Fruit fly (Drosophila melanogaster): Measurements from ENCODE around the gene aub.

aub gene

DNA sequence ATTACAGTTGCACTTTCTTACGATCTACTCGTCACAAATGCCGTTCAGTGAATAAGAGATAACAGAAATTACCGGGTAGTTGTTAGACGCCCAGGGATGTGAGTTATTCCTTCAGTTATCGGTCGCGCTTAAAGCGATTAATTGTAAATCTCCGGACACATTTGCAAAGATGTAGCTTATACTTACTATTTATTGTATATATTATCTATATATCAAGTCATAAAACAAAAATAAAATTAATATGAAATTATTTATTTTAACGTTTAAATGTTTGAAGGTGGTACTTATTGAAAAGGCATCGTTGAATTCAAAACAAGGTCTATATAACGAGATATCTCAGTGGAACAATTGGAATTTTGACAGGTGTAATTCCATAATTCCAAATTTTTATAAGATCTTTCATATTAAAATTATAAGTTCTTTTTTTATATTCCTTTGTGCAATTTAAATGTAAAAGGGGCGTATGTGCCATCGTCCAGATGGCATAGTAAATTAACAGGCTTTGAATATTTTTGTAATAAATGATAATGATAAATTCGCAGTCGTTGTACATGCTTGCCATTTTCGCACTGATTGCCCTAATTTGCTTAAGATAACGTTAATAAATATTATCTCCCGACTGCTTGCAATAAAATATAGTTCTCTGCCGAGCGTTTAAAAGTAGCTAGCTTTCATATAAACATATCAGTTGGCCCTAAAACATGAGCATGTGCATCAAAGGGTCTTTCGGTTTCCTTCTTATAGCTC, at the start of gene aub, which contains the start of gene lectin-33A:
Gene aub, minus strand, starts transcription at position 101 of the 747 bp plus-strand sequence.
Gene lectin-33A, plus strand, starts transcription at position 697 of the 747 bp plus-strand sequence.
- peak; percentile 59 for TF ChIP-seq CG30020 (tag; optimal IDR thresholded peaks at IDR 0.05)
- no peak for TF ChIP-seq Taf1 (GFP tag; IDR thresholded peaks at IDR 0.05)

DNA sequence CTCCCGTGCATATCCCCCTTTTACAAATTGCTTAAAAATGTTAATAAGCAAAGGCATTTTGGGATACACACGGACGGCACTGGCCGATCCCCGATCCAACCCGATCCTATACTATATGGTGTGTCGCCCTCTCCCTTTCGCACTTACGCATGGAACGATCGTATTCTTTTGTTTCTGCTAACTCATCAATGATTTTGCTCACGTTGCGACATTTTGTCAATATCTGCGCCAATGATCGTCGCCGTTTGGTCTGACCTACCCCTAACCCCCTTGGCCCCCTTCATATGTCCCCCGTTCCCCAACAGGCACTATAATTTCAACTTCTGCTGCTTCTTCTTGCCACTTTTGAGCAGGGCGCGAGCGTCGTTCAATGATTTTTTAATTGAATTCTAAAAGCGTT, 48.4 kb upstream of the aub start:
- TF ChIP-seq tin (GFP tag; optimal IDR thresholded peaks at IDR 0.05) (no peak), CG8281 (tag; optimal IDR thresholded peaks at IDR 0.05) (peak; percentile 52), az2 (GFP tag; optimal IDR thresholded peaks at IDR 0.05) (no peak), Lhr (GFP tag; optimal IDR thresholded peaks at IDR 0.05) (no peak), CG14965 (GFP tag; optimal IDR thresholded peaks at IDR 0.05; ENCODE audit: borderline replicate concordance) (no peak), CG12769 (tag; optimal IDR thresholded peaks at IDR 0.05) (no peak), kni (GFP tag; optimal IDR thresholded peaks at IDR 0.05) (peak; percentile 29), chinmo (GFP tag; IDR thresholded peaks at IDR 0.05; ENCODE audit: partially characterized antibody) (0 out of 4 replicates have a peak, but pooled peaks have one; percentile 11), vvl (GFP tag; IDR thresholded peaks at IDR 0.05) (peak; percentile 59), crol (GFP tag; IDR thresholded peaks at IDR 0.05) (peak; percentile 59), jing (GFP tag; optimal IDR thresholded peaks at IDR 0.05) (no peak), CG17385 (GFP tag; optimal IDR thresholded peaks at IDR 0.05) (peak; percentile 15)

DNA sequence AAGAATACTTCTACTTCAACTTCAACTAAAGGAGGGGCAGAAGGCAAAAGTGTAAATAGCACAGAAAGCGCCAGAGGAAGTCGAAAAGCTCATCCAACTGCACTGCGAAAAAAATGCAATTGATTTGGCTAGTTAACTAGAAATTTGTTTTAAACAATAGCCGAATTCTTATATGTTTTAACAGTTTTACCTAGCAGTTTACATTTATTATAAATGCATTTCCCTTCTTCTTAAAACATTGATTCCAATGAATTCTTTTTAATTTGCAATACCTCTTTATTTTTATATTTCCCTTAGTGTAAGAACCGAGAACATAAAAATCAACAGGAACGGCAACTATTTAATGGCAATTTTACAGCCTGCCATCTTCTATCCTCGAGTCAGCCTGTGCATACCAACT, 47.0 kb upstream of the aub start:
- TF ChIP-seq exex (tag; optimal IDR thresholded peaks at IDR 0.05) (no peak), Fer2 (tag; optimal IDR thresholded peaks at IDR 0.05) (no peak), Asciz (GFP tag; optimal IDR thresholded peaks at IDR 0.05) (no peak), Elba2 (GFP tag; optimal IDR thresholded peaks at IDR 0.05) (no peak), CG16813 (GFP tag; IDR thresholded peaks at IDR 0.05; ENCODE audit: partially characterized antibody) (no peak), Gsc (GFP tag; IDR thresholded peaks at IDR 0.05) (no peak), abd-A (tag; optimal IDR thresholded peaks at IDR 0.05) (no peak)

DNA sequence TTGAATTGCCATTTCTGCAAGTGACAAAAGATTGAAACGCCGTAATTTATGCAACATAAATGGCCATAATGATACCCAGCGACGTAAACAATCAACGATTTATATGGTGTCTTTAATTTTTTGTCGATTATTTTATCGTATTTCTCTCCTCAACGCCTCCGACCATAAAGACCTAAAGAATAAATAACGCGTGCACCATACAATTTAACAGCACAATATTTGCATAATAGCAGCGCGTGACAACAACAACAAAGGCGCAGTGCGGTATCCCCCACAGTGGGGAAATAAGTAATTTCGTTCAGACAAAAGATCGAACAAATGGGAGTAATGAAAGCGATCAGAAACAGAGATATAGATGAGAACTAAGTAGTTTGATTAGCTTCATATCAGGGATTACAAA, 44.8 kb upstream of the aub start:
- TF ChIP-seq CG12219 (GFP tag; optimal IDR thresholded peaks at IDR 0.05): no peak
- TF ChIP-seq CG8388 (GFP tag; optimal IDR thresholded peaks at IDR 0.05): no peak
- TF ChIP-seq Tbp (GFP tag; optimal IDR thresholded peaks at IDR 0.05): no peak
- TF ChIP-seq eve (GFP tag; optimal IDR thresholded peaks at IDR 0.05): peak in 1 of 2 experiments; percentile 1
- TF ChIP-seq CG7987 (GFP tag; optimal IDR thresholded peaks at IDR 0.05): no peak
- TF ChIP-seq CG18764 (GFP tag; optimal IDR thresholded peaks at IDR 0.05): no peak
- peak; percentile 37; the same call in 1 of the 2 replicates for TF ChIP-seq CG4360 (GFP tag; IDR thresholded peaks at IDR 0.05)
- no peak for TF ChIP-seq CG33557 (GFP tag; optimal IDR thresholded peaks at IDR 0.05)
- TF ChIP-seq chm (GFP tag; IDR thresholded peaks at IDR 0.05): no peak
- TF ChIP-seq Ssrp (tag; optimal IDR thresholded peaks at IDR 0.05): no peak
- TF ChIP-seq vvl (GFP tag; IDR thresholded peaks at IDR 0.05): 0 out of 2 replicates have a peak, but pooled peaks have one; percentile 7
- TF ChIP-seq Mrtf (GFP tag; IDR thresholded peaks at IDR 0.05): no peak

DNA sequence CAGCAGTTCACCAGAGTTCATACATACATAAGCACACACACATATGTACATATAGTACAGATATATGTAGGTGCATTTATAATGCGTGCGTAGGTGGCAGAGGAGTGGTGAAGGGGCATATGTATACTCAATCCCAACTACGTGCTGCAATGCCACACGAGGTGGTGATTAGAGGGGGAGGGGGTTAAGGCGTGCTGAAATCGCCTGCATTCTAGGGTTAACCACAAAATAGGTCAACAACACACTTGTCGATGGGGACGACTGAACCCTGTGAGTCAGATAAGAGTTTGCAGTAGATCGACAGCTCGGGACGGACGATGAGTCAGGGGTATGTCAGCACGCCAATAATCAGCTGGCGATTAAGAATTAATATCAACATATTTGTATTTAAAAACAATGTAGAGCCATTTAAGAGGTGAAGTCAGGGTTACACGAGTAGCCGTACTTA, 44.2 kb upstream of the aub start:
- TF ChIP-seq Deaf1 (tag; optimal IDR thresholded peaks at IDR 0.05) (no peak), sd (tag; optimal IDR thresholded peaks at IDR 0.05) (peak; percentile 38), D (optimal IDR thresholded peaks at IDR 0.05) (no peak), D (GFP tag; optimal IDR thresholded peaks at IDR 0.05) (no peak), CG12769 (tag; optimal IDR thresholded peaks at IDR 0.05) (peak; percentile 11), HLHmδ (GFP tag; optimal IDR thresholded peaks at IDR 0.05) (peak; percentile 6), Hr78 (GFP tag; optimal IDR thresholded peaks at IDR 0.05) (peak in 1 of 2 experiments; percentile 96), CG3163 (GFP tag; optimal IDR thresholded peaks at IDR 0.05) (peak; percentile 35), kni (GFP tag; optimal IDR thresholded peaks at IDR 0.05) (peak; percentile 26), sima (GFP tag; optimal IDR thresholded peaks at IDR 0.05) (no peak), crol (GFP tag; IDR thresholded peaks at IDR 0.05) (peak; percentile 79), CG14441 (GFP tag; IDR thresholded peaks at IDR 0.05) (no peak)

Measured in whole organism, embryonic.